Worm (Caenorhabditis elegans): ENCODE results near the gene C41G11.1.

DNA sequence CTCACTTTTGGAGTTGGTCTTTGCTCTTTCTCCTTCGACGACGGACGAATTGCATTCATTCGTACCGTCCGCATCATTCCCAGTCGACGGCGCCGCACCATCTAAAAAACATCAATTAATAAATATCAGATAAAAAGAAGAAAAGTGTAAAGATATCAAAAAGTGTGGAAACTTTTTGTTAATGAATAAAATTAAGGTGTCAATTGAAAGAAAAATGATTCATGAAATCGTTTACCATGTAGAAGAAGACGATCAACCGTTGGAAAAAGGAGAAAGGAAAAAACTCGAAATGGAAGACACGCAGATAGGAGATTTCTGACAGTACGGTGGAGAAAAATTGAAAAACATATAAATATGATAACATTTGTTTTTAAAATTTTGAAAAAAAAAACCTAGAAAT is 39.9 kb downstream of the C41G11.1 start, which contains the start of gene set-19:
- TF ChIP-seq ztf-25 (GFP tag; IDR thresholded peaks at IDR 0.05) (no peak), ztf-26 (tag; optimal IDR thresholded peaks at IDR 0.05) (no peak), akir-1 (GFP tag; optimal IDR thresholded peaks at IDR 0.05) (no peak), egl-18 (GFP tag; IDR thresholded peaks at IDR 0.05) (no peak), K11D2.4 (GFP tag; IDR thresholded peaks at IDR 0.05) (no peak), nfya-1 (tag; optimal IDR thresholded peaks at IDR 0.05; ENCODE audit: borderline replicate concordance, insufficient read depth) (no peak), ama-1 (optimal IDR thresholded peaks at IDR 0.05) (no peak), ama-1 (GFP tag; optimal IDR thresholded peaks at IDR 0.05) (no peak), hlh-12 (tag; optimal IDR thresholded peaks at IDR 0.05) (no peak), Y56A3A.18 (GFP tag; IDR thresholded peaks at IDR 0.05) (no peak), T26A5.8 (tag; optimal IDR thresholded peaks at IDR 0.05) (no peak)
